Fruit fly (Drosophila melanogaster) S2 (cell line): ENCODE data around the gene CCDC53.

ENCODE experiments used
- CG8478 ChIP-seq: fragments of >200 bp; optimal IDR thresholded peaks from 2 replicates; lab custom pipeline; 2018
- CTCF ChIP-seq, 2 experiments: fragments of >200 bp; optimal IDR thresholded peaks; 2 replicates each; lab custom pipeline; 2018

DNA sequence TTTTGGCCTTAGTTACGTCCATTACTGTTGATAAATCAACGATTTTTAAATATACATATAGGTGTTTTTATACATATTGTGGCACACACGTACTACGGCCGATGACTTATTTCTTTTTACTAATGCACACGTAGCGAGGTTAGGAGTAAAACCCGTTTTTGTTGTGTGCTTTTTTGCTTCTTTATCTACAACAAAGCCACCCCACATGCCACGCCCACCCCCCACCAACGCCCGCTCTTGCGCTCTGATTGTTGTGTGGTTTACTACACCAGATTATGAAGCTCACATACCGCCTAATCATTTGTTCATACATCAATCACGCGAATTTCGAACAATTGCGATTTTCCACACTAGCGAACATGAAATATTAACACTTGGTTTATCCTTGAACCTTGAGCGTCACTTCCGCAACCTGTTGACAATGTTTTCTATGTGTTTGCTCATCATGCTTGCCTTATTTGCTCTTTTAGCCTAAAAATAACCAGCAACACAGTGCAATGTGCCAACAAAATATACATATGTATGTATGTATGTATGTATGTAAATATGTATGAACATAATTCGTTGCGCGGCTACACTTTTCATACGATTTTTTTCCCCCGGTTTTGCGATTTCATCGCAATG is 47.7 kb upstream of the CCDC53 start:
- TF ChIP-seq CG8478 (lab: Kevin White, UChicago) (no peak), CTCF (optimal IDR thresholded peaks at IDR 0.05; lab: Kevin White, UChicago) (no peak)
